Fruit fly (Drosophila melanogaster) whole organism, prepupa: ENCODE results near the gene Exo70.

ENCODE experiments used
- Blimp-1 ChIP-seq: fragments of 200-800 bp; sonication (Bioruptor generic); optimal IDR thresholded peaks from 3 replicates; lab custom pipeline; 2017; ENCODE audit warnings: missing biosample characterization, missing genetic modification characterization, mild to moderate bottlenecking, moderate library complexity, missing genetic modification reagents
- CG10631 ChIP-seq: fragments of 200-800 bp; sonication (Bioruptor generic); optimal IDR thresholded peaks from 2 replicates; lab custom pipeline; 2016; ENCODE audit warnings: missing biosample characterization, missing genetic modification characterization
- CG10669 ChIP-seq: fragments of 200-800 bp; sonication (Bioruptor generic); optimal IDR thresholded peaks from 3 replicates; lab custom pipeline; 2018; ENCODE audit warnings: missing biosample characterization, mild to moderate bottlenecking, missing genetic modification characterization, moderate library complexity
- CG11294 ChIP-seq: fragments of 200-800 bp; sonication (Bioruptor generic); IDR thresholded peaks from 2 replicates; pipeline ENCODE4 v1.3.6; 2022; ENCODE audit warnings: missing biosample characterization, missing genetic modification characterization
- CG11762 ChIP-seq: fragments of 200-800 bp; sonication (Bioruptor generic); optimal IDR thresholded peaks from 3 replicates; lab custom pipeline; 2016; ENCODE audit warnings: missing biosample characterization, missing genetic modification characterization; ENCODE audit not compliant: insufficient read depth
- CG11902 ChIP-seq: fragments of 200-800 bp; sonication (Bioruptor generic); optimal IDR thresholded peaks from 3 replicates; lab custom pipeline; 2016; ENCODE audit warnings: missing biosample characterization, missing genetic modification characterization
- CG15336 ChIP-seq: fragments of 200-800 bp; sonication (Bioruptor generic); IDR thresholded peaks from 2 replicates; pipeline ENCODE4 v1.3.6; 2022; ENCODE audit warnings: missing biosample characterization, missing genetic modification characterization
- CG16779 ChIP-seq: fragments of 200-800 bp; sonication (Bioruptor generic); optimal IDR thresholded peaks from 3 replicates; lab custom pipeline; 2017; ENCODE audit warnings: missing biosample characterization, mild to moderate bottlenecking, missing genetic modification characterization
- CG3032 ChIP-seq: fragments of 200-800 bp; optimal IDR thresholded peaks from 2 replicates; lab custom pipeline; 2019; ENCODE audit warnings: missing biosample characterization, mild to moderate bottlenecking, missing genetic modification characterization, moderate library complexity
- CG32006 ChIP-seq: fragments of 200-800 bp; sonication (Bioruptor generic); optimal IDR thresholded peaks from 3 replicates; lab custom pipeline; 2017; ENCODE audit warnings: missing biosample characterization, mild to moderate bottlenecking, missing genetic modification characterization
- CG3919 ChIP-seq: fragments of 200-800 bp; sonication (Bioruptor generic); optimal IDR thresholded peaks from 3 replicates; lab custom pipeline; 2016; ENCODE audit warnings: missing biosample characterization, missing genetic modification characterization
- CG4318 ChIP-seq: fragments of 200-800 bp; sonication (Bioruptor generic); optimal IDR thresholded peaks from 3 replicates; lab custom pipeline; 2017; ENCODE audit warnings: missing biosample characterization, mild to moderate bottlenecking, missing genetic modification characterization
- CG6792 ChIP-seq: fragments of 200-800 bp; sonication (Bioruptor generic); optimal IDR thresholded peaks from 3 replicates; lab custom pipeline; 2016; ENCODE audit warnings: missing biosample characterization, missing genetic modification characterization
- CG6808 ChIP-seq: fragments of 200-800 bp; sonication (Bioruptor generic); optimal IDR thresholded peaks from 3 replicates; lab custom pipeline; 2017; ENCODE audit warnings: missing biosample characterization, missing genetic modification characterization, mild to moderate bottlenecking, moderate library complexity, missing genetic modification reagents
- CG6854 ChIP-seq: fragments of 200-800 bp; sonication (Bioruptor generic); optimal IDR thresholded peaks from 2 replicates; lab custom pipeline; 2017; ENCODE audit warnings: missing biosample characterization, mild to moderate bottlenecking, missing genetic modification characterization
- CG7368 ChIP-seq: fragments of 200-800 bp; sonication (Bioruptor generic); optimal IDR thresholded peaks from 3 replicates; lab custom pipeline; 2016; ENCODE audit warnings: missing biosample characterization, missing genetic modification characterization
- CG8119 ChIP-seq: fragments of 200-800 bp; sonication (Bioruptor generic); IDR thresholded peaks from 3 replicates; pipeline ENCODE4 v1.3.6; 2022; ENCODE audit warnings: missing biosample characterization, missing genetic modification characterization
- CG8319 ChIP-seq: fragments of 200-800 bp; sonication (Bioruptor generic); optimal IDR thresholded peaks from 3 replicates; lab custom pipeline; 2016; ENCODE audit warnings: missing biosample characterization, missing genetic modification characterization
- CG8632 ChIP-seq: fragments of 200-800 bp; sonication (Bioruptor generic); optimal IDR thresholded peaks from 3 replicates; lab custom pipeline; 2016; ENCODE audit warnings: missing biosample characterization, missing genetic modification characterization
- CG9139 ChIP-seq: fragments of 200-800 bp; sonication (Bioruptor generic); optimal IDR thresholded peaks from 3 replicates; lab custom pipeline; 2017; ENCODE audit warnings: missing biosample characterization, mild to moderate bottlenecking, missing genetic modification characterization
- Eip75B ChIP-seq: fragments of 200-800 bp; sonication (Bioruptor generic); optimal IDR thresholded peaks from 3 replicates; lab custom pipeline; 2016; ENCODE audit warnings: missing biosample characterization, missing genetic modification characterization
- Eip93F ChIP-seq: fragments of 200-800 bp; sonication (Bioruptor generic); optimal IDR thresholded peaks from 2 replicates; lab custom pipeline; 2016; ENCODE audit warnings: missing biosample characterization, mild to moderate bottlenecking, missing genetic modification characterization
- Ets21C ChIP-seq: fragments of 200-800 bp; sonication (Bioruptor generic); optimal IDR thresholded peaks from 3 replicates; lab custom pipeline; 2016; ENCODE audit warnings: missing biosample characterization, missing genetic modification characterization
- Ets96B ChIP-seq: fragments of 200-800 bp; optimal IDR thresholded peaks from 2 replicates; lab custom pipeline; 2019; ENCODE audit warnings: missing biosample characterization, mild to moderate bottlenecking, missing genetic modification characterization, moderate library complexity
- Gug ChIP-seq: fragments of 200-800 bp; sonication (Bioruptor generic); IDR thresholded peaks from 2 replicates; pipeline ENCODE4 v1.3.6; 2022; ENCODE audit warnings: missing biosample characterization, missing genetic modification characterization
- Hr38 ChIP-seq: sonication (Bioruptor generic); optimal IDR thresholded peaks from 2 replicates; lab custom pipeline; 2016; ENCODE audit warnings: missing biosample characterization, missing genetic modification characterization
- Hr4 ChIP-seq: fragments of 200-800 bp; sonication (Bioruptor generic); optimal IDR thresholded peaks from 3 replicates; lab custom pipeline; 2016; ENCODE audit warnings: missing biosample characterization, missing genetic modification characterization
- Lpt ChIP-seq: fragments of 200-800 bp; sonication (Bioruptor generic); optimal IDR thresholded peaks from 3 replicates; lab custom pipeline; 2016; ENCODE audit warnings: missing biosample characterization, missing genetic modification characterization
- Met ChIP-seq: fragments of 200-800 bp; sonication (Bioruptor generic); optimal IDR thresholded peaks from 3 replicates; lab custom pipeline; 2016; ENCODE audit warnings: missing biosample characterization, missing genetic modification characterization
- OdsH ChIP-seq: fragments of 200-800 bp; sonication (Bioruptor generic); optimal IDR thresholded peaks from 3 replicates; lab custom pipeline; 2016; ENCODE audit warnings: missing biosample characterization, missing genetic modification characterization
- Smox ChIP-seq: fragments of 200-800 bp; sonication (Bioruptor generic); optimal IDR thresholded peaks from 3 replicates; lab custom pipeline; 2016; ENCODE audit warnings: missing biosample characterization, missing genetic modification characterization
- Sox102F ChIP-seq: fragments of 200-800 bp; sonication (Bioruptor generic); optimal IDR thresholded peaks from 2 replicates; lab custom pipeline; 2016; ENCODE audit warnings: missing biosample characterization, mild to moderate bottlenecking, missing genetic modification characterization
- Sox14 ChIP-seq: fragments of 200-800 bp; sonication (Bioruptor generic); optimal IDR thresholded peaks from 3 replicates; lab custom pipeline; 2016; ENCODE audit warnings: missing biosample characterization, missing genetic modification characterization
- Sox15 ChIP-seq: fragments of 200-800 bp; sonication (Bioruptor generic); optimal IDR thresholded peaks from 3 replicates; lab custom pipeline; 2016; ENCODE audit warnings: missing biosample characterization, missing genetic modification characterization
- achi ChIP-seq: fragments of 200-800 bp; sonication (Bioruptor generic); optimal IDR thresholded peaks from 3 replicates; lab custom pipeline; 2016; ENCODE audit warnings: missing biosample characterization, missing genetic modification characterization
- acj6 ChIP-seq: fragments of 200-800 bp; sonication (Bioruptor generic); optimal IDR thresholded peaks from 3 replicates; lab custom pipeline; 2016; ENCODE audit warnings: missing biosample characterization, missing genetic modification characterization
- cyc ChIP-seq: fragments of 200-800 bp; sonication (Bioruptor generic); optimal IDR thresholded peaks from 3 replicates; lab custom pipeline; 2016; ENCODE audit warnings: missing biosample characterization, missing genetic modification characterization
- dsx ChIP-seq: fragments of 200-800 bp; optimal IDR thresholded peaks from 3 replicates; lab custom pipeline; 2019; ENCODE audit warnings: missing biosample characterization, mild to moderate bottlenecking, missing genetic modification characterization, moderate library complexity; ENCODE audit not compliant: poor library complexity, severe bottlenecking
- eg ChIP-seq: fragments of 200-800 bp; sonication (Bioruptor generic); IDR thresholded peaks from 3 replicates; pipeline ENCODE4 v1.3.6; 2022; ENCODE audit warnings: missing biosample characterization, missing genetic modification characterization
- esn ChIP-seq: fragments of 200-800 bp; sonication (Bioruptor generic); optimal IDR thresholded peaks from 2 replicates; lab custom pipeline; 2016; ENCODE audit warnings: missing biosample characterization, mild to moderate bottlenecking, missing genetic modification characterization, moderate library complexity
- fd59A ChIP-seq: fragments of 200-800 bp; sonication (Bioruptor generic); optimal IDR thresholded peaks from 2 replicates; lab custom pipeline; 2017; ENCODE audit warnings: missing biosample characterization, mild to moderate bottlenecking, missing genetic modification characterization, missing genetic modification reagents
- fkh ChIP-seq: fragments of 200-800 bp; sonication (Bioruptor generic); optimal IDR thresholded peaks from 3 replicates; lab custom pipeline; 2017; ENCODE audit warnings: missing biosample characterization, mild to moderate bottlenecking, missing genetic modification characterization, moderate library complexity
- salr ChIP-seq, 2 experiments: fragments of 200-800 bp; sonication (Bioruptor generic); optimal IDR thresholded peaks; 3 replicates each; lab custom pipeline; 2016 to 2018; ENCODE audit warnings: missing biosample characterization in 2 of 2, missing genetic modification characterization in 2 of 2, mild to moderate bottlenecking in 1 of 2
- svp ChIP-seq: fragments of 200-800 bp; sonication (Bioruptor generic); peaks from one replicate; lab custom pipeline; 2016; ENCODE audit warnings: missing biosample characterization, missing genetic modification characterization

Gene Exo70

dm6 chr3L:8395630-8396168 lies 16.0 kb upstream of the Exo70 start, which contains the start of gene CG7120 (continued):
- TF ChIP-seq CG8632 (GFP tag; lab: Kevin White, UChicago) (no peak), OdsH (GFP tag; lab: Kevin White, UChicago) (peak; percentile 51), CG11902 (GFP tag; lab: Kevin White, UChicago) (no peak), dsx (no peak), CG8319 (GFP tag; lab: Kevin White, UChicago) (no peak), CG3919 (GFP tag; lab: Kevin White, UChicago) (peak; percentile 14), Smox (GFP tag; lab: Kevin White, UChicago) (peak; percentile 41), CG7368 (GFP tag; lab: Kevin White, UChicago) (no peak), CG6792 (GFP tag; lab: Kevin White, UChicago) (no peak)

dm6 chr3L:8396187-8396586 lies 15.5 kb upstream of the Exo70 start:
- no peak for TF ChIP-seq CG6792 (GFP tag; lab: Kevin White, UChicago)

dm6 chr3L:8398763-8399445 lies 12.7 kb upstream of the Exo70 start:
- TF ChIP-seq CG8632 (GFP tag; lab: Kevin White, UChicago) (no peak), achi (GFP tag; lab: Kevin White, UChicago) (no peak), acj6 (GFP tag; lab: Kevin White, UChicago) (no peak), cyc (GFP tag; lab: Kevin White, UChicago) (no peak), Hr4 (GFP tag; lab: Kevin White, UChicago) (no peak), CG9139 (peak; percentile 20), CG4318 (GFP tag; lab: Kevin White, UChicago) (no peak), Hr38 (no peak), salr (GFP tag; optimal IDR thresholded peaks at IDR 0.05; lab: Kevin White, UChicago) (peak in 1 of 2 experiments; percentile 72), Eip75B (GFP tag; lab: Kevin White, UChicago) (no peak), CG11294 (GFP tag; lab: Robert Waterston, UW) (peak; percentile 65), CG7368 (GFP tag; lab: Kevin White, UChicago) (no peak), Ets96B (tag; lab: Kevin White, UChicago) (no peak), CG11762 (GFP tag; lab: Kevin White, UChicago) (peak; percentile 71), CG3919 (GFP tag; lab: Kevin White, UChicago) (no peak), svp (GFP tag; lab: Kevin White, UChicago) (no peak), Lpt (GFP tag; lab: Kevin White, UChicago) (no peak), eg (GFP tag; lab: Robert Waterston, UW) (peak; percentile 88), Eip93F (peak; percentile 28), esn (GFP tag; lab: Kevin White, UChicago) (peak; percentile 84), Sox15 (GFP tag; lab: Kevin White, UChicago) (peak; percentile 70), CG8119 (GFP tag; lab: Robert Waterston, UW) (peak; percentile 74; the same call in 2 of the 3 replicates), CG8319 (GFP tag; lab: Kevin White, UChicago) (peak; percentile 74), Met (GFP tag; lab: Kevin White, UChicago) (no peak), fkh (GFP tag; lab: Kevin White, UChicago) (no peak), CG10631 (GFP tag; lab: Kevin White, UChicago) (no peak), CG15336 (GFP tag; lab: Robert Waterston, UW) (peak; percentile 83), fd59A (GFP tag; lab: Kevin White, UChicago) (peak; percentile 49), Smox (GFP tag; lab: Kevin White, UChicago) (no peak), Sox14 (GFP tag; lab: Kevin White, UChicago) (no peak), Sox102F (GFP tag; lab: Kevin White, UChicago) (peak; percentile 85), CG16779 (tag; lab: Kevin White, UChicago) (no peak), CG6808 (GFP tag; lab: Kevin White, UChicago) (no peak), Blimp-1 (GFP tag; lab: Kevin White, UChicago) (peak; percentile 68), Gug (GFP tag; lab: Robert Waterston, UW) (peak; percentile 60; the same call in 1 of the 2 replicates), CG3032 (peak; percentile 80), CG32006 (GFP tag; lab: Kevin White, UChicago) (no peak), Ets21C (GFP tag; lab: Kevin White, UChicago) (no peak), CG6792 (GFP tag; lab: Kevin White, UChicago) (peak; percentile 63), dsx (no peak), CG6854 (GFP tag; lab: Kevin White, UChicago) (peak; percentile 60), CG10669 (GFP tag; lab: Kevin White, UChicago) (no peak), OdsH (GFP tag; lab: Kevin White, UChicago) (no peak)
